Worm (Caenorhabditis elegans): Measurements from ENCODE around the gene H20J04.9.

H20J04.9 gene

ce11 chrII:4392526-4393057, 41.6 kb downstream of the H20J04.9 start, which contains the start of gene mlt-7:
Gene mlt-7, plus strand, starts transcription at chrII:4393007.
- TF ChIP-seq lsy-2 (tag; optimal IDR thresholded peaks at IDR 0.05) (peak in 1 of 2 experiments; percentile 25), elt-3 (tag; optimal IDR thresholded peaks at IDR 0.05) (peak in 3 of 6 experiments; percentile 8 to 14 (median 10)), blmp-1 (tag; optimal IDR thresholded peaks at IDR 0.05) (peak; percentile 45), sup-37 (GFP tag; optimal IDR thresholded peaks at IDR 0.05) (no peak), nhr-85 (tag) (peak; percentile 66), nhr-20 (tag; optimal IDR thresholded peaks at IDR 0.05) (no peak), unc-86 (tag; optimal IDR thresholded peaks at IDR 0.05) (no peak), lin-35 (GFP tag; optimal IDR thresholded peaks at IDR 0.05) (peak in 1 of 2 experiments; percentile 18), lin-14 (GFP tag; optimal IDR thresholded peaks at IDR 0.05) (peak; percentile 33), dpl-1 (GFP tag; optimal IDR thresholded peaks at IDR 0.05) (peak in 1 of 3 experiments; percentile 12), nhr-90 (tag; optimal IDR thresholded peaks at IDR 0.05; ENCODE audit: poor library complexity) (no peak)

- no peak for TF ChIP-seq ceh-82 (tag; optimal IDR thresholded peaks at IDR 0.05)
- TF ChIP-seq nhr-19 (GFP tag; conservative IDR thresholded peaks at IDR 0.05): no peak
- TF ChIP-seq aly-2 (tag; optimal IDR thresholded peaks at IDR 0.05): no peak
- TF ChIP-seq sptf-1 (tag; optimal IDR thresholded peaks at IDR 0.05): no peak
- TF ChIP-seq elt-3 (tag; optimal IDR thresholded peaks at IDR 0.05): no peak
- TF ChIP-seq nhr-76 (tag; optimal IDR thresholded peaks at IDR 0.05): no peak
- no peak for TF ChIP-seq jun-1 (tag; optimal IDR thresholded peaks at IDR 0.05)
- peak; percentile 48 for TF ChIP-seq blmp-1 (tag; optimal IDR thresholded peaks at IDR 0.05)
Measured at ce11 chrII:4394438-4394837, 43.5 kb downstream of the H20J04.9 start.

Data from whole organism, L1 larva.